Worm (Caenorhabditis elegans): ENCODE data around the gene clh-5.

The clh-5 gene

DNA sequence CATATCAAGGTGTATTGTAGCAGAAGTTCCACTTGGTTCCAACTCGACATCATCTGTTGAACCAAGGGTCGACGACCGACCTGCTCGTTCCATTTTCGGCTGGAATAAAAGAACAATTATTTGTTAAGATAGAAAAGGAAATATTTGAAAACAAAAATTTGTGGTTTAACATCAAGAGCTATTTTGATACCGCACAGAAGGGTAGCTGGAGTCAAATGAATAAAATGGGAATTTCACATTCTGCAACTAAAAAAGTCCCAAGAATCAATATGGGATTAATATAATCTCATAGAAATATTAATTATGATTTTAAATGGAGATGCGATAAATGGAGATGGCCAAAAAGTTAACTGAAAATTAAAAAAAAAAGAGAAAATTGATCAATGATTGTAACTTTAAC lies at the start of gene clh-5:
clh-5 (minus strand) TSS at position 101 of the 400 bp plus-strand sequence.
- TF ChIP-seq tbx-8 (GFP tag; optimal IDR thresholded peaks at IDR 0.05), result no peak
- no peak for TF ChIP-seq lin-13 (tag; optimal IDR thresholded peaks at IDR 0.05)

DNA sequence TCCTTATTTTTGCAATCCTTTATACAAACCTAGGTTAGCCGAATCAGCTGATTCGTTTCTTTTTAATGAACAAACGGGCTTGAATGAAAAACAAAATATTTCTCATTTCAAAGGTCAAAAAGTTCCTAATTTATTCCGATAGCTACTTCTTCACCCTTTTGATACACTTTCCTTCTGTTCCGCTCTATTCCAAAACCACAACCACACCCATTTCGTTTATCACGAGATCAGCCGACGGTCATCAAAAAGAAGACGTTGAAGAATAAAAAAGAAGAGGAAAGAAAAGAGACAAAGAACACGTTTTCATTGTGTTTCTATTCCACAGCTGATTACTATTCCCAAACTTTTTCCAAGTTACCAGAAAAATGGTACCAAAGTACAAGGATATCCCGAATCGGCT lies 49.7 kb upstream of the clh-5 start:
- TF ChIP-seq nhr-12 (tag; optimal IDR thresholded peaks at IDR 0.05), result no peak
- TF ChIP-seq lsy-2 (tag; optimal IDR thresholded peaks at IDR 0.05), result no peak
- TF ChIP-seq mab-5 (tag; optimal IDR thresholded peaks at IDR 0.05), result no peak
- no peak for TF ChIP-seq ham-2 (GFP tag; optimal IDR thresholded peaks at IDR 0.05)
- no peak for TF ChIP-seq lin-13 (tag; optimal IDR thresholded peaks at IDR 0.05)
- TF ChIP-seq drap-1 (GFP tag; optimal IDR thresholded peaks at IDR 0.05), result no peak
- TF ChIP-seq ceh-83 (GFP tag; optimal IDR thresholded peaks at IDR 0.05), result no peak
- TF ChIP-seq nhr-76 (tag; optimal IDR thresholded peaks at IDR 0.05), result no peak
- no peak for TF ChIP-seq cnd-1 (tag; optimal IDR thresholded peaks at IDR 0.05)
- no peak for TF ChIP-seq mep-1 (tag; optimal IDR thresholded peaks at IDR 0.05)
- TF ChIP-seq pha-4 (tag; optimal IDR thresholded peaks at IDR 0.05), result no peak
- no peak for TF ChIP-seq zip-8 (tag; optimal IDR thresholded peaks at IDR 0.05)
- TF ChIP-seq hlh-1 (tag; optimal IDR thresholded peaks at IDR 0.05), result no peak
- no peak for TF ChIP-seq elt-1 (tag; optimal IDR thresholded peaks at IDR 0.05; ENCODE audit: borderline replicate concordance, insufficient read depth)
- TF ChIP-seq bed-3 (GFP tag; optimal IDR thresholded peaks at IDR 0.05), result no peak
- TF ChIP-seq ztf-11 (tag; optimal IDR thresholded peaks at IDR 0.05), result no peak

DNA sequence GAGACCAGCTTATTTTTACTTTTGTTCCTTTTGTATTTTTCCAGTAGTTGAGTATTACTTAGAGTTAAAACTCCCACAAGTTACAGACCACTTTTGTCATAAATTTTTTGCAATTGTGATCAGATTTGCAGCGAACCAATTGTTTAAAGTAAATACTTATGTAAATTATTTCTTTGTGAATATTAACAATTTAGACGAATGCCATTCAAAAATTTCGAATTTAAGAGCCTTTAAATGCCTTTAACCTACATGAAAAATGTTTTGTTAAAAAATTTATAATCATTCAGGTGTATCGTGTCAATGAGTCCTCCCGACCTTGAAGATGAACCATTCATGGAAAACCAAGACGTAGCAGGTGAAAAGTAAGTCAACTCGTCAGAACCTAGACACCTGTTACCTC lies 47.6 kb upstream of the clh-5 start, which contains the start of gene W07A12.4:
W07A12.4 (plus strand) TSS at position 301 of the 400 bp plus-strand sequence.
- TF ChIP-seq ham-2 (GFP tag; optimal IDR thresholded peaks at IDR 0.05) (no peak), sptf-1 (tag; optimal IDR thresholded peaks at IDR 0.05) (no peak), lin-32 (GFP tag; optimal IDR thresholded peaks at IDR 0.05) (no peak)

DNA sequence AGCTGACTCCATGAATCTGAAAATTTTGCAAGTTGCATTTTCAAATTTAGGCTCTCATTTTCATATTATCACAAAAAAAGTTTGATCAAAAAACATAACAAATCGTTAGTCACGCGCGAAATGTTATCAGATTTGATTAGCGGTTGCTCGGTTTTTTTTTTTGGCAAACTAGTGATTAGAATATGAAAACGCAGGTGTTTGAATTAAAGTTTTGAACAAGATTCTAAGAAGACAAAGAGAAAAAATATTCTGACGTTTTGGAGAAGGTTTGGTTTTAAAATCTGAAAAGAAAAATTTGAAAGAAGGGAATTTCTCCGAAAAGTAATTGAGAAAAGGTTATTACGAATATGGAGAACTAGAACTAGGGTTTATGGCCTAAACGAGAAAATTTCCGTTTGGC lies 46.0 kb upstream of the clh-5 start:
- TF ChIP-seq nhr-2 (tag; optimal IDR thresholded peaks at IDR 0.05) (no peak), flh-1 (GFP tag; optimal IDR thresholded peaks at IDR 0.05) (no peak), sem-2 (GFP tag; optimal IDR thresholded peaks at IDR 0.05) (no peak), blmp-1 (tag; optimal IDR thresholded peaks at IDR 0.05) (no peak), mab-5 (tag; optimal IDR thresholded peaks at IDR 0.05) (no peak), mls-2 (tag; optimal IDR thresholded peaks at IDR 0.05) (no peak), zip-8 (tag; optimal IDR thresholded peaks at IDR 0.05) (no peak), nhr-237 (tag; optimal IDR thresholded peaks at IDR 0.05) (no peak), ces-1 (GFP tag; optimal IDR thresholded peaks at IDR 0.05) (no peak), nhr-12 (tag; optimal IDR thresholded peaks at IDR 0.05) (no peak), unc-120 (tag; optimal IDR thresholded peaks at IDR 0.05; ENCODE audit: poor library complexity, severe bottlenecking) (no peak), lsy-2 (tag; optimal IDR thresholded peaks at IDR 0.05) (no peak), ceh-39 (tag; optimal IDR thresholded peaks at IDR 0.05) (no peak), pha-4 (tag; optimal IDR thresholded peaks at IDR 0.05) (no peak), elt-1 (tag; optimal IDR thresholded peaks at IDR 0.05; ENCODE audit: borderline replicate concordance, insufficient read depth) (no peak)

DNA sequence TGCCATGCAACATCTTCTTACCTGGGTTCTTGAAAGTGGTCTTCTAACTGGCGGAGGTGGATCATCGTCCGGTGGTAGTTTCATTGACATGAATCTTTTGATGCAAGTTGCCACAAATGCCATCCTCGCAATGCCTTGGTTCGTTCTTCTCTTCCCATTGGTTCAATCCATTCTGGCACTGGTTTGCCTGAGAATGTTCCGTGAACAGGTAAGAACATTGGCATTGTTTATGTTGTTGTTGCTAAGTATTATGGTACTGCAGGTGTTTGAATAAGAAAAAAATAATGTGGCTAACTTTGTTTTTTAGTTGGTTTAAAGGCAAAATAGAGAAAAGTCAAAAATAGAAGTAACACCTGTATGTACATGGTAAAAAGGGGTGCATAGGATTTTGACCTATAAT lies 45.4 kb upstream of the clh-5 start:
- TF ChIP-seq ztf-11 (tag; optimal IDR thresholded peaks at IDR 0.05) (no peak), nhr-12 (tag; optimal IDR thresholded peaks at IDR 0.05) (no peak), unc-120 (tag; optimal IDR thresholded peaks at IDR 0.05; ENCODE audit: poor library complexity, severe bottlenecking) (no peak), M03D4.4 (tag; optimal IDR thresholded peaks at IDR 0.05) (no peak), mls-2 (tag; optimal IDR thresholded peaks at IDR 0.05) (no peak), tbx-8 (GFP tag; optimal IDR thresholded peaks at IDR 0.05) (no peak), ceh-83 (GFP tag; optimal IDR thresholded peaks at IDR 0.05) (no peak), nhr-76 (tag; optimal IDR thresholded peaks at IDR 0.05) (no peak), blmp-1 (tag; optimal IDR thresholded peaks at IDR 0.05) (no peak), elt-1 (tag; optimal IDR thresholded peaks at IDR 0.05; ENCODE audit: borderline replicate concordance, insufficient read depth) (no peak), lsy-2 (tag; optimal IDR thresholded peaks at IDR 0.05) (no peak), zip-8 (tag; optimal IDR thresholded peaks at IDR 0.05) (no peak), unc-39 (tag; optimal IDR thresholded peaks at IDR 0.05) (no peak)

DNA sequence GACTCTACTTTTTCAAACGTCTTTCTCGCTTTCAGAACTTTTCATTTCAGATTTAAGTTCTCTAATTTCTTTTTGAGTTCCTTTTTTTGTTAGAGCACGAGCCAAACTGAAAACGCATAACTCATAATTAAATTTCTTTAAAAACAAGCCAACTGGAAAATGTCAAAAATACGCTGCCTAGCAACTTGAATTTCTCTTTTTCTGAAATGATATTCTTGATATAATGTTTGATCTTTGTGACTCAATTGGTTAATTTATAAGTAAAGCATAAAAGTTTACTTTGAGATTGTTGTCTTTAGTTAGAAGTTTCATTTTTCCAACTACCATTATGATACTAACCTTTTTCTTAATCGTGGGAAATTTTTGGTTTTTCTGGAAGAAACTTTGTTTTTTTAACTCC lies 42.7 kb upstream of the clh-5 start:
- TF ChIP-seq mls-2 (tag; optimal IDR thresholded peaks at IDR 0.05), result no peak
- TF ChIP-seq nhr-76 (tag; optimal IDR thresholded peaks at IDR 0.05), result no peak
- TF ChIP-seq nhr-28 (tag; optimal IDR thresholded peaks at IDR 0.05), result no peak
- TF ChIP-seq ceh-83 (GFP tag; optimal IDR thresholded peaks at IDR 0.05), result no peak
